Fruit fly (Drosophila melanogaster): ENCODE results near the gene RpS10b.

Gene RpS10b

dm6 chrX:19604997-19605396 lies 7.2 kb downstream of the RpS10b start, which contains the start of gene CG14207 (continued):
- peak; percentile 10 for TF ChIP-seq Deaf1 (tag; optimal IDR thresholded peaks at IDR 0.05)
- peak; percentile 75; the same call in 2 of the 3 replicates for TF ChIP-seq hb (GFP tag; IDR thresholded peaks at IDR 0.05; ENCODE audit: partially characterized antibody)
- 0 out of 3 replicates have a peak, but pooled peaks have one; percentile 12 for TF ChIP-seq sr (GFP tag; IDR thresholded peaks at IDR 0.05)
- TF ChIP-seq zen2 (GFP tag; IDR thresholded peaks at IDR 0.05; ENCODE audit: partially characterized antibody), result peak; percentile 67
- no peak for TF ChIP-seq croc (GFP tag; conservative IDR thresholded peaks at IDR 0.05)
- TF ChIP-seq Doc3 (GFP tag; IDR thresholded peaks at IDR 0.05; ENCODE audit: partially characterized antibody), result peak; percentile 61; the same call in 2 of the 3 replicates
- TF ChIP-seq CG17359 (tag; optimal IDR thresholded peaks at IDR 0.05), result peak; percentile 3
- TF ChIP-seq grau (tag; optimal IDR thresholded peaks at IDR 0.05), result peak; percentile 25
- peak; percentile 77 for TF ChIP-seq Jarid2 (GFP tag; optimal IDR thresholded peaks at IDR 0.05)
- TF ChIP-seq az2 (GFP tag; optimal IDR thresholded peaks at IDR 0.05), result no peak
- TF ChIP-seq CG31441 (GFP tag; IDR thresholded peaks at IDR 0.05), result 0 out of 2 replicates have a peak, but pooled peaks have one; percentile 14
- no peak for TF ChIP-seq al (GFP tag; IDR thresholded peaks at IDR 0.05)
- TF ChIP-seq stc (GFP tag; IDR thresholded peaks at IDR 0.05), result no peak
- no peak for TF ChIP-seq CG30020 (tag; optimal IDR thresholded peaks at IDR 0.05)
- peak; percentile 57; the same call in 1 of the 2 replicates for TF ChIP-seq hbn (GFP tag; IDR thresholded peaks at IDR 0.05; ENCODE audit: partially characterized antibody)
- peak; percentile 24; the same call in 1 of the 2 replicates for TF ChIP-seq CG32767 (GFP tag; IDR thresholded peaks at IDR 0.05)
- peak; percentile 47; the same call in 1 of the 3 replicates for TF ChIP-seq knrl (GFP tag; IDR thresholded peaks at IDR 0.05; ENCODE audit: partially characterized antibody)
- TF ChIP-seq NFAT (GFP tag; IDR thresholded peaks at IDR 0.05), result peak; percentile 23; the same call in 1 of the 2 replicates
- TF ChIP-seq nau (GFP tag; optimal IDR thresholded peaks at IDR 0.05), result no peak
- TF ChIP-seq sna (GFP tag; IDR thresholded peaks at IDR 0.05; ENCODE audit: partially characterized antibody), result peak; percentile 57; the same call in 1 of the 2 replicates
- TF ChIP-seq CG16779 (GFP tag; IDR thresholded peaks at IDR 0.05), result 0 out of 2 replicates have a peak, but pooled peaks have one; percentile 40
- TF ChIP-seq Fer1 (GFP tag; optimal IDR thresholded peaks at IDR 0.05), result peak; percentile 28
- no peak for TF ChIP-seq CG8089 (GFP tag; optimal IDR thresholded peaks at IDR 0.05)
- TF ChIP-seq ac (GFP tag; optimal IDR thresholded peaks at IDR 0.05), result no peak
- TF ChIP-seq Adf1 (GFP tag; IDR thresholded peaks at IDR 0.05), result peak; percentile 29; the same call in 1 of the 2 replicates
- peak; percentile 28 for TF ChIP-seq pros (GFP tag; optimal IDR thresholded peaks at IDR 0.05)
- TF ChIP-seq CG1792 (GFP tag; optimal IDR thresholded peaks at IDR 0.05), result no peak
- TF ChIP-seq CG4282 (GFP tag; optimal IDR thresholded peaks at IDR 0.05), result no peak
- peak; percentile 10 for TF ChIP-seq CG15601 (tag; optimal IDR thresholded peaks at IDR 0.05)
- peak; percentile 26 for TF ChIP-seq CG7987 (GFP tag; optimal IDR thresholded peaks at IDR 0.05)
- peak; percentile 9 for TF ChIP-seq MTF-1 (GFP tag; optimal IDR thresholded peaks at IDR 0.05; ENCODE audit: borderline replicate concordance)
- peak; percentile 73 for TF ChIP-seq CG34224 (GFP tag; IDR thresholded peaks at IDR 0.05; ENCODE audit: partially characterized antibody)
- peak; percentile 22 for TF ChIP-seq MESR4 (GFP tag; optimal IDR thresholded peaks at IDR 0.05)
- peak; percentile 32 for TF ChIP-seq Atf6 (GFP tag; IDR thresholded peaks at IDR 0.05)
- no peak for TF ChIP-seq C15 (GFP tag; IDR thresholded peaks at IDR 0.05)
- TF ChIP-seq amos (GFP tag; IDR thresholded peaks at IDR 0.05; ENCODE audit: partially characterized antibody), result peak; percentile 67; the same call in 1 of the 2 replicates
- TF ChIP-seq CG4854 (GFP tag; optimal IDR thresholded peaks at IDR 0.05), result no peak
- TF ChIP-seq CG33557 (GFP tag; optimal IDR thresholded peaks at IDR 0.05), result no peak
- TF ChIP-seq inv (GFP tag; IDR thresholded peaks at IDR 0.05; ENCODE audit: partially characterized antibody), result peak; percentile 32; the same call in 1 of the 2 replicates
- TF ChIP-seq Dp (GFP tag; optimal IDR thresholded peaks at IDR 0.05), result peak; percentile 78
- no peak for TF ChIP-seq sima (GFP tag; optimal IDR thresholded peaks at IDR 0.05)
- TF ChIP-seq ci (GFP tag; IDR thresholded peaks at IDR 0.05), result peak; percentile 65; the same call in 2 of the 3 replicates
- TF ChIP-seq PHDP (tag; optimal IDR thresholded peaks at IDR 0.05), result peak; percentile 1
- TF ChIP-seq Neu2 (GFP tag; optimal IDR thresholded peaks at IDR 0.05; ENCODE audit: borderline replicate concordance), result no peak
- TF ChIP-seq gro (GFP tag; optimal IDR thresholded peaks at IDR 0.05), result peak; percentile 51
- no peak for TF ChIP-seq slp2 (GFP tag; optimal IDR thresholded peaks at IDR 0.05)
- peak; percentile 51 for TF ChIP-seq pzg (GFP tag; optimal IDR thresholded peaks at IDR 0.05)
- peak; percentile 80 for TF ChIP-seq CG13287 (GFP tag; IDR thresholded peaks at IDR 0.05; ENCODE audit: partially characterized antibody)

All from whole organism, embryonic.